Fruit fly (Drosophila melanogaster): ENCODE data around the gene CG44475.

The CG44475 gene

DNA sequence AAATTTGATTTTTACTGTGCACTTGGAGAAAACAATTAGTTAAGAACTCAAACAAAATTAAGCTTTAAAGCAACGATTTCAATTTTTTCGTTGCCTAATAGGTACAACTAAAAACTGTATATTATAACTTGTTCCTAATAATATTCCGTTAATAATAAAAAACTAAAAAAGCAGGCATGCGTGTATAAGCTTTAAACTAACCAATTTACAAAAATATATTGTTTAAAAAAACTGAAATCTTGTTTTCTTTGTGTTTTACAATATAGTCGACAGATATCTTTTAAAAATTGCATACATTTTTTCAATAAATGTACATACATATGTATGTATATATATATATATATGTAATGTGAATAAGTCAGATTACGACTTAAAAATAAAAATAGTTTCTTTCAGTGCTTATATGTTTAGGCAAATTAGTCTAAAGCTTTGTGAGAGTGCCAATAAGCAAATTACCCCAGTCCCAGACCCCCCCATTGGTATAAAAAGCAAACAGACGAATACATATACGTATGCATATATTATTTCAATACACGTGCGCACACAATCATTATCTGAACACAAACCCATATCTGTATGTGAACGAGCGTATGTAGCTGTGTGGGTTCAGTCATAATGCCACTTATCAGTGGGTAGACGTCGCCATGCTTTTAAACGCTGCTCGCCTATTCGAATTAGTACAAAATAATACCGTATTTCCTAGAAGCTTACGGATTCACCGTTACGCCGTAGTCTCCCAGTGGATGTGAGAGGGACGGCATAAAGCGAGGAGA is 30.1 kb upstream of the CG44475 start (continued):
- TF ChIP-seq B-H1 (GFP tag; IDR thresholded peaks at IDR 0.05) (peak; percentile 54; the same call in 2 of the 3 replicates), nmo (GFP tag; optimal IDR thresholded peaks at IDR 0.05) (peak; percentile 95), bbx (GFP tag; IDR thresholded peaks at IDR 0.05; ENCODE audit: partially characterized antibody) (0 out of 2 replicates have a peak, but pooled peaks have one; percentile 17), CG12391 (tag; optimal IDR thresholded peaks at IDR 0.05) (peak; percentile 83), CG9609 (GFP tag; optimal IDR thresholded peaks at IDR 0.05) (no peak), dysf (GFP tag; IDR thresholded peaks at IDR 0.05) (peak; percentile 76), knrl (GFP tag; IDR thresholded peaks at IDR 0.05; ENCODE audit: partially characterized antibody) (no peak), wek (GFP tag; optimal IDR thresholded peaks at IDR 0.05) (peak; percentile 62), prd (optimal IDR thresholded peaks at IDR 0.05) (no peak), prd (GFP tag; IDR thresholded peaks at IDR 0.05) (peak; percentile 63), CG16813 (GFP tag; IDR thresholded peaks at IDR 0.05; ENCODE audit: partially characterized antibody) (no peak), Poxn (GFP tag; IDR thresholded peaks at IDR 0.05) (no peak), Pdp1 (GFP tag; optimal IDR thresholded peaks at IDR 0.05) (peak; percentile 18 to 91), phol (tag; optimal IDR thresholded peaks at IDR 0.05) (peak; percentile 92), her (GFP tag; optimal IDR thresholded peaks at IDR 0.05) (no peak), CG11696 (GFP tag; IDR thresholded peaks at IDR 0.05) (0 out of 2 replicates have a peak, but pooled peaks have one; percentile 12), Hr51 (GFP tag; optimal IDR thresholded peaks at IDR 0.05) (peak in 1 of 2 experiments; percentile 88), CG18011 (GFP tag; optimal IDR thresholded peaks at IDR 0.05) (no peak), ems (GFP tag; optimal IDR thresholded peaks at IDR 0.05) (no peak), Sin3A (optimal IDR thresholded peaks at IDR 0.05) (no peak), CG11085 (GFP tag; IDR thresholded peaks at IDR 0.05) (no peak), CG5953 (GFP tag; IDR thresholded peaks at IDR 0.05) (no peak), exex (tag; optimal IDR thresholded peaks at IDR 0.05) (peak; percentile 71), CG17385 (GFP tag; optimal IDR thresholded peaks at IDR 0.05) (peak; percentile 79)

DNA sequence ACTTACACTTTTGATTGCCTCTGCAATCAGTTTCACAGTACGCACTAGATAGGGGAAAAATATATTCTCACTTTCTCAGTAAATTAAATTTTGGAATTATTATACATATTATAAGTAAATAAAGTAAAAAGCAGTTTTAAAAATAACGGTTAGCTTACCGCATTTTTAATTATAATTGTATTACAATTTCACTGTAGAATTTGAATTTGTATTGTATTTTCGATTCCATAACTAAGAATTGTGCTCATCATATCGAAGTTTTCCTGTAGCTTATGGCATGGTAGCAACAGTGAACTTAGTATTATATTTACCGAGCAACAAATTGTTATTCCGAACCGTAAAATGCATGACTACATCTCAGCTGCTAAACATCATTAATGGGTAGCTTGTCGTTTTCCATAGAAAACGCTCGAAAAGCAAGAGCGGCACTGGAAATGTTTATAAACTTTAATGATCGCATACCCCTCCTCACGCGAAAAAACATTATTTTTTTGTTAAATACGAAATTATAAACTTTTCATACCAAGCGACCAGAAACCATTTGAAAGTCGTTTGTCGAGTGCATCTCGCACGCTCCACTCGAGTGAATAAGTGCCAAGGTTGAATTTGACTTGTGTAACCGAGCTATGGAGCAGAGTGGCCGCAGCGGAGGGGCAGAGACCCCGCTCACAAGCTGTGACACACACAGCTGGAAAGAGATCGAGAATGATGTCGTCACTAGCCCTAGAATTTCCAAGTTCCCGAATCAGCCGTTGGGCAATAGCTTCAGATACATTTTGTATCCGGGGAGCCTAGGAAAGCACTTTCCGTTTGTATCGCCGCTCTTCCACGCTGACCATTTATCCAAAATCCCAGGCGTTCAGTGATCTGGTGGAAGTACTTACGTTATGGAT is 29.3 kb upstream of the CG44475 start:
- TF ChIP-seq CG10654 (GFP tag; optimal IDR thresholded peaks at IDR 0.05) (peak; percentile 85), gcm2 (GFP tag; optimal IDR thresholded peaks at IDR 0.05) (no peak), CG4282 (GFP tag; optimal IDR thresholded peaks at IDR 0.05) (no peak), HLH3B (GFP tag; IDR thresholded peaks at IDR 0.05) (peak; percentile 94), CG13775 (GFP tag; optimal IDR thresholded peaks at IDR 0.05) (peak; percentile 82), al (GFP tag; IDR thresholded peaks at IDR 0.05) (peak; percentile 90), Ets97D (GFP tag; optimal IDR thresholded peaks at IDR 0.05) (no peak), CG1024 (GFP tag; IDR thresholded peaks at IDR 0.05) (peak; percentile 32; the same call in 1 of the 2 replicates), tll (GFP tag; optimal IDR thresholded peaks at IDR 0.05) (no peak), dpn (GFP tag; optimal IDR thresholded peaks at IDR 0.05) (peak; percentile 19 to 93), ab (GFP tag; optimal IDR thresholded peaks at IDR 0.05) (peak; percentile 68), CG5245 (GFP tag; optimal IDR thresholded peaks at IDR 0.05) (peak; percentile 34), sr (GFP tag; IDR thresholded peaks at IDR 0.05) (no peak), fu2 (GFP tag; optimal IDR thresholded peaks at IDR 0.05) (no peak), row (GFP tag; IDR thresholded peaks at IDR 0.05) (peak; percentile 99), CG13287 (GFP tag; IDR thresholded peaks at IDR 0.05; ENCODE audit: partially characterized antibody) (peak; percentile 43; the same call in 1 of the 2 replicates), D (optimal IDR thresholded peaks at IDR 0.05) (no peak), D (GFP tag; optimal IDR thresholded peaks at IDR 0.05) (peak; percentile 86), CG18764 (GFP tag; optimal IDR thresholded peaks at IDR 0.05) (peak; percentile 78), da (GFP tag; optimal IDR thresholded peaks at IDR 0.05) (no peak), dimm (GFP tag; IDR thresholded peaks at IDR 0.05) (peak; percentile 42; the same call in 1 of the 2 replicates), H2.0 (GFP tag; IDR thresholded peaks at IDR 0.05) (peak; percentile 93), CG12769 (tag; optimal IDR thresholded peaks at IDR 0.05) (peak; percentile 100), CG9797 (GFP tag; optimal IDR thresholded peaks at IDR 0.05) (peak; percentile 1)

Measured in whole organism, embryonic.